Worm (Caenorhabditis elegans) whole organism, young adult: ENCODE results near the gene mtrr-1.
A peak's percentile ranks its signal among the peaks of the same experiment; 100 is the strongest.

Source experiments
- B0019.2 ChIP-seq: fragments of 200-800 bp; sonication (Bioruptor generic); conservative IDR thresholded peaks from 2 replicates; pipeline ENCODE4 v1.3.6; 2022; ENCODE audit warnings: missing genetic modification reagents, missing genetic modification characterization, missing compliant biosample characterization
- D2030.7 ChIP-seq: fragments of 200-800 bp; sonication (Bioruptor generic); IDR thresholded peaks from 2 replicates; pipeline ENCODE4 v1.3.6; 2022; ENCODE audit warnings: missing genetic modification reagents, missing genetic modification characterization, missing compliant biosample characterization
- F33H1.4 ChIP-seq: fragments of 200-800 bp; sonication (Bioruptor generic); IDR thresholded peaks from 2 replicates; pipeline ENCODE4 v1.3.6; 2022; ENCODE audit warnings: missing genetic modification reagents, missing genetic modification characterization, missing compliant biosample characterization
- F57C9.4 ChIP-seq: sonication (generic microtip); optimal IDR thresholded peaks from 2 replicates; lab custom pipeline; 2017; ENCODE audit warnings: mild to moderate bottlenecking, missing genetic modification characterization, missing compliant biosample characterization
- K12H6.12 ChIP-seq: fragments of 200-800 bp; sonication (Bioruptor generic); optimal IDR thresholded peaks from 2 replicates; lab custom pipeline; 2018; ENCODE audit warnings: mild to moderate bottlenecking, missing genetic modification characterization, missing compliant biosample characterization
- aptf-3 ChIP-seq: fragments of 200-800 bp; sonication (Bioruptor generic); IDR thresholded peaks from 2 replicates; pipeline ENCODE4 v1.3.6; 2022; ENCODE audit warnings: missing genetic modification characterization, missing compliant biosample characterization
- bed-2 ChIP-seq: fragments of 200-800 bp; sonication (Bioruptor generic); IDR thresholded peaks from 2 replicates; pipeline ENCODE4 v1.3.6; 2022; ENCODE audit warnings: missing genetic modification reagents, missing genetic modification characterization, missing compliant biosample characterization
- cebp-1 ChIP-seq, 2 experiments: fragments of 200-800 bp in 1 of 2; sonication (Bioruptor generic) in 1 of 2; sonication (generic microtip) in 1 of 2; IDR thresholded peaks in 1 of 2; optimal IDR thresholded peaks in 1 of 2; 2 replicates each; pipeline versions ENCODE4 v1.3.6 to Lab custom; 2017 to 2022; ENCODE audit warnings: missing compliant biosample characterization in 2 of 2, missing genetic modification characterization in 2 of 2, mild to moderate bottlenecking in 1 of 2, missing genetic modification reagents in 1 of 2, moderate library complexity in 1 of 2
- ceh-100 ChIP-seq: fragments of 200-800 bp; sonication (Bioruptor generic); IDR thresholded peaks from 2 replicates; pipeline ENCODE4 v1.3.6; 2022; ENCODE audit warnings: missing genetic modification reagents, missing genetic modification characterization, missing compliant biosample characterization
- ceh-27 ChIP-seq: fragments of 200-800 bp; sonication (Bioruptor generic); optimal IDR thresholded peaks from 2 replicates; lab custom pipeline; 2018; ENCODE audit warnings: mild to moderate bottlenecking, missing genetic modification characterization, moderate library complexity, missing compliant biosample characterization
- ceh-40 ChIP-seq: fragments of 200-800 bp; sonication (Bioruptor generic); IDR thresholded peaks from 2 replicates; pipeline ENCODE4 v1.3.6; 2022; ENCODE audit warnings: missing genetic modification characterization, missing compliant biosample characterization
- ceh-58 ChIP-seq: fragments of 200-800 bp; sonication (Bioruptor generic); IDR thresholded peaks from 2 replicates; pipeline ENCODE4 v1.3.6; 2022; ENCODE audit warnings: missing genetic modification characterization, missing compliant biosample characterization
- dox-1 ChIP-seq: fragments of 200-800 bp; sonication (Bioruptor generic); IDR thresholded peaks from 2 replicates; pipeline ENCODE4 v1.3.6; 2022; ENCODE audit warnings: missing genetic modification reagents, missing genetic modification characterization, missing compliant biosample characterization
- dpl-1 ChIP-seq: fragments of 150-350 bp; optimal IDR thresholded peaks from 2 replicates; lab custom pipeline; 2014; ENCODE audit warnings: missing biosample characterization, missing genetic modification reagents, missing genetic modification characterization
- efl-1 ChIP-seq: fragments of 150-350 bp; optimal IDR thresholded peaks from 2 replicates; lab custom pipeline; 2014; ENCODE audit warnings: missing biosample characterization, missing genetic modification reagents, missing genetic modification characterization
- fkh-3 ChIP-seq: sonication (generic microtip); optimal IDR thresholded peaks from 2 replicates; lab custom pipeline; 2016; ENCODE audit warnings: mild to moderate bottlenecking, missing genetic modification characterization, missing compliant biosample characterization
- gei-17 ChIP-seq: fragments of 200-800 bp; sonication (Bioruptor generic); optimal IDR thresholded peaks from 2 replicates; lab custom pipeline; 2018; ENCODE audit warnings: mild to moderate bottlenecking, missing genetic modification characterization, missing compliant biosample characterization
- hlh-26 ChIP-seq: fragments of 200-800 bp; sonication (Bioruptor generic); conservative IDR thresholded peaks from 2 replicates; pipeline ENCODE4 v1.3.6; 2022; ENCODE audit warnings: missing genetic modification reagents, missing genetic modification characterization, missing compliant biosample characterization
- hmg-1.2 ChIP-seq: fragments of 200-800 bp; sonication (Bioruptor generic); IDR thresholded peaks from 2 replicates; pipeline ENCODE4 v1.3.6; 2022; ENCODE audit warnings: missing genetic modification reagents, missing genetic modification characterization, missing compliant biosample characterization
- hsf-1 ChIP-seq: fragments of 200-800 bp; sonication (Bioruptor generic); IDR thresholded peaks from 2 replicates; pipeline ENCODE4 v1.3.6; 2022; ENCODE audit warnings: missing genetic modification reagents, missing genetic modification characterization, missing compliant biosample characterization
- lin-40 ChIP-seq: sonication (generic microtip); optimal IDR thresholded peaks from 2 replicates; lab custom pipeline; 2016; ENCODE audit warnings: missing genetic modification characterization, mild to moderate bottlenecking, missing compliant biosample characterization, missing genotype, missing genetic modification reagents
- mcd-1 ChIP-seq: fragments of 200-800 bp; sonication (Bioruptor generic); IDR thresholded peaks from 2 replicates; pipeline ENCODE4 v1.3.6; 2022; ENCODE audit warnings: missing genetic modification reagents, missing genetic modification characterization, missing compliant biosample characterization
- mxl-1 ChIP-seq: sonication (generic microtip); optimal IDR thresholded peaks from 2 replicates; lab custom pipeline; 2016; ENCODE audit warnings: missing genetic modification characterization, missing compliant biosample characterization
- nhr-80 ChIP-seq: sonication (generic microtip); optimal IDR thresholded peaks from 2 replicates; lab custom pipeline; 2016; ENCODE audit warnings: missing genetic modification characterization, missing compliant biosample characterization
- rpc-1 ChIP-seq, 2 experiments: fragments of 150-350 bp in 1 of 2; sonication (generic microtip) in 1 of 2; optimal IDR thresholded peaks; 2 replicates each; lab custom pipeline; 2014 to 2018; ENCODE audit warnings: missing biosample characterization in 1 of 2, missing genetic modification characterization in 1 of 2, missing genetic modification reagents in 1 of 2, missing genotype in 1 of 2
- sea-2 ChIP-seq: fragments of 200-800 bp; sonication (Bioruptor generic); IDR thresholded peaks from 2 replicates; pipeline ENCODE4 v1.3.6; 2022; ENCODE audit warnings: missing genetic modification characterization, missing compliant biosample characterization
- snpc-3.4 ChIP-seq: sonication (generic microtip); optimal IDR thresholded peaks from 2 replicates; lab custom pipeline; 2017; ENCODE audit warnings: missing genetic modification characterization, mild to moderate bottlenecking, missing compliant biosample characterization, antibody characterized with exemption, moderate library complexity, missing genotype, missing genetic modification reagents
- snpc-4 ChIP-seq, 5 experiments: fragments of 150-350 bp in 1 of 5; sonication (generic microtip) in 4 of 5; optimal IDR thresholded peaks; 2 replicates each; lab custom pipeline; 2014 to 2018; ENCODE audit warnings: missing genetic modification characterization in 5 of 5, missing biosample characterization in 3 of 5, antibody characterized with exemption in 2 of 5, mild to moderate bottlenecking in 2 of 5, missing compliant biosample characterization in 2 of 5, missing genotype in 2 of 5, moderate library complexity in 2 of 5, missing genetic modification reagents in 1 of 5
- zfh-2 ChIP-seq: fragments of 200-800 bp; sonication (Bioruptor generic); conservative IDR thresholded peaks from 2 replicates; pipeline ENCODE4 v1.3.6; 2022; ENCODE audit warnings: missing genetic modification reagents, missing genetic modification characterization, missing compliant biosample characterization
- ztf-26 ChIP-seq: sonication (generic microtip); optimal IDR thresholded peaks from 2 replicates; lab custom pipeline; 2017; ENCODE audit warnings: missing genetic modification characterization, missing compliant biosample characterization
- ztf-3 ChIP-seq: fragments of 200-800 bp; sonication (Bioruptor generic); optimal IDR thresholded peaks from 2 replicates; lab custom pipeline; 2018; ENCODE audit warnings: mild to moderate bottlenecking, missing genetic modification characterization, missing compliant biosample characterization

The mtrr-1 gene

ce11 chrII:9319058-9319915, 33.5 kb downstream of the mtrr-1 start, which contains the start of the genes csa-1 and wdfy-2 (continued):
- TF ChIP-seq aptf-3 (GFP tag; lab: Robert Waterston, UW): no peak

ce11 chrII:9322870-9323349, 37.1 kb downstream of the mtrr-1 start, which contains the start of gene rab-39:
rab-39 (minus strand) TSS chrII:9322920.
- TF ChIP-seq F33H1.4 (GFP tag; lab: Robert Waterston, UW) (peak; percentile 74), mxl-1 (tag; lab: Kevin White, UChicago) (no peak)

- TF ChIP-seq cebp-1 (GFP tag; IDR thresholded peaks at IDR 0.05; lab: Robert Waterston, UW) (no peak), cebp-1 (tag; optimal IDR thresholded peaks at IDR 0.05; lab: Kevin White, UChicago) (peak; percentile 66), snpc-3.4 (tag; lab: Kevin White, UChicago) (no peak)
- TF ChIP-seq, all 124 proteins: peak for 1
Measured at ce11 chrII:9323660-9324059, 37.9 kb downstream of the mtrr-1 start, which contains the start of gene egli-1. egli-1 (plus strand) TSS chrII:9323960.

- TF ChIP-seq mcd-1 (GFP tag; lab: Robert Waterston, UW) (no peak), hsf-1 (no peak), cebp-1 (GFP tag; IDR thresholded peaks at IDR 0.05; lab: Robert Waterston, UW) (no peak), cebp-1 (tag; optimal IDR thresholded peaks at IDR 0.05; lab: Kevin White, UChicago) (peak; percentile 43), K12H6.12 (tag; lab: Kevin White, UChicago) (no peak), hlh-26 (no peak), F57C9.4 (no peak), ztf-3 (GFP tag; lab: Kevin White, UChicago) (no peak), rpc-1 (optimal IDR thresholded peaks at IDR 0.05; lab: Kevin White, UChicago) (no peak), rpc-1 (tag; optimal IDR thresholded peaks at IDR 0.05; lab: Kevin White, UChicago) (no peak), lin-40 (tag; lab: Kevin White, UChicago) (peak; percentile 17), gei-17 (GFP tag; lab: Kevin White, UChicago) (no peak), ceh-27 (GFP tag; lab: Kevin White, UChicago) (no peak)
Measured at ce11 chrII:9324824-9325351, 39.1 kb downstream of the mtrr-1 start, which contains the start of gene eat-3. eat-3 (plus strand) TSS chrII:9324874.

ce11 chrII:9325555-9325954, 39.8 kb downstream of the mtrr-1 start:
- TF ChIP-seq ztf-26 (tag; lab: Kevin White, UChicago) (no peak), dox-1 (GFP tag; lab: Robert Waterston, UW) (peak; percentile 47; the same call in 1 of the 2 replicates), ceh-40 (no peak), nhr-80 (tag; lab: Kevin White, UChicago) (peak; percentile 80)

- TF ChIP-seq hmg-1.2 (GFP tag; lab: Robert Waterston, UW) (0 out of 2 replicates have a peak, but pooled peaks have one; percentile 7), B0019.2 (GFP tag; lab: Robert Waterston, UW) (no peak)
- TF ChIP-seq, all 124 proteins: peak for 1
Measured at ce11 chrII:9329474-9329873, 43.7 kb downstream of the mtrr-1 start, which contains the start of gene wbp-2. wbp-2 (plus strand) TSS chrII:9329774.

- TF ChIP-seq dpl-1: no peak
- TF ChIP-seq efl-1 (GFP tag; lab: Kevin White, UChicago): no peak
- no peak for TF ChIP-seq sea-2
- no peak for TF ChIP-seq D2030.7 (GFP tag; lab: Robert Waterston, UW)
- TF ChIP-seq mcd-1 (GFP tag; lab: Robert Waterston, UW): no peak
- no peak for TF ChIP-seq fkh-3 (tag; lab: Kevin White, UChicago)
- TF ChIP-seq lin-40 (tag; lab: Kevin White, UChicago): no peak
- TF ChIP-seq ceh-58 (GFP tag; lab: Robert Waterston, UW): no peak
- no peak for TF ChIP-seq bed-2
- no peak for TF ChIP-seq nhr-80 (tag; lab: Kevin White, UChicago)
- TF ChIP-seq hlh-26: no peak
- TF ChIP-seq zfh-2 (GFP tag; lab: Robert Waterston, UW): no peak
- TF ChIP-seq ceh-100 (GFP tag; lab: Robert Waterston, UW): no peak
- TF ChIP-seq snpc-4 (GFP tag; optimal IDR thresholded peaks at IDR 0.05; lab: Kevin White, UChicago): no peak
- no peak for TF ChIP-seq snpc-4 (tag; optimal IDR thresholded peaks at IDR 0.05; lab: Kevin White, UChicago)
Measured at ce11 chrII:9331343-9331742, 45.6 kb downstream of the mtrr-1 start, which contains the start of gene eif-3.F. eif-3.F (plus strand) TSS chrII:9331643.
